Fruit fly (Drosophila melanogaster): Measurements from ENCODE around the gene yellow-f2.

yellow-f2 gene

DNA sequence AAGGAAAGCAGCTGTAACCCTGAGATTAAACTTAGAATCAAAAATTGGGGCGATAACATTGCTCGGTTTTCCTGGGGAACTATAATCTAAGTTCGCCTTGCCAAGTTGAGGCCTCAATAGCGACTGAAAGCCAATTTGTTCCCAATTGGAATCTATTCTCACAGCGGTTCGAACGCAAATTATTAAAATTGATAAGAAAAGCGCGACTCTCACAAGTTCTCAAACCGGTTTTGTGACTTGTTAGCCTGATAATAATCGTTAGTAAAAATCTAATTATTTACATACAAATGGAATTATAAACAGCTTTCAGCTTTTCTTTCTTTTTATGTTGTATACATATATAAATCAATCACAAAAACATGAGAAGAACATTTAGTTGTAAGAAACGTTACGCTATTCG is at the start of gene yellow-f2:
TSS of gene yellow-f2 (minus strand) at position 101 of the 400 bp plus-strand sequence.
- TF ChIP-seq EcR (GFP tag; optimal IDR thresholded peaks at IDR 0.05) (no peak), CG14655 (GFP tag; optimal IDR thresholded peaks at IDR 0.05) (no peak)

DNA sequence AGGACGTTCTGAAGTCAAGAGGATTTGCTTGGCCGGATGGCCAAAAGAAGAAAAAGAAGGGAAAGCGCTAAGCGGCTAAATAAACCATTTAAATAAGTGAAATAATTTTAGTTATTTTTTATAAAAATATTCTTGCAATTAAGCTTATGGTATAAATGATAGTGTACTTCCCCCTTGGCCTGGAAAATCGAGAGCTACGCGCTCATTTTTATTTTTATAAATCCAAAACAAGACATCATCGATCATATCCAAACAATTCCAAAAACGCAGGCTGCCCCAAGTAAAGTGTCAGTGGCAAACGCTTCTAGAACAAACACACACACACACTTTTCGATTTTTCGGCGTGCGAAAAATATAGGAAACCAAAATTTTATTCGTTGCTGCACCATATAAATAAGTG is 49.5 kb upstream of the yellow-f2 start, which contains the start of gene Hsc70-2:
TSS of gene Hsc70-2 (plus strand) at position 301 of the 400 bp plus-strand sequence.
- TF ChIP-seq CG17806 (tag; optimal IDR thresholded peaks at IDR 0.05) (no peak), CG8301 (tag; optimal IDR thresholded peaks at IDR 0.05) (no peak), Pif1A (GFP tag; optimal IDR thresholded peaks at IDR 0.05) (no peak), Snoo (tag; optimal IDR thresholded peaks at IDR 0.05) (no peak), D1 (tag; optimal IDR thresholded peaks at IDR 0.05) (no peak), EcR (GFP tag; optimal IDR thresholded peaks at IDR 0.05) (no peak), fd96Ca (GFP tag; IDR thresholded peaks at IDR 0.05) (no peak), CG14655 (GFP tag; optimal IDR thresholded peaks at IDR 0.05) (no peak), CG8159 (tag; optimal IDR thresholded peaks at IDR 0.05) (no peak), Pif1B (GFP tag; optimal IDR thresholded peaks at IDR 0.05) (no peak)

DNA sequence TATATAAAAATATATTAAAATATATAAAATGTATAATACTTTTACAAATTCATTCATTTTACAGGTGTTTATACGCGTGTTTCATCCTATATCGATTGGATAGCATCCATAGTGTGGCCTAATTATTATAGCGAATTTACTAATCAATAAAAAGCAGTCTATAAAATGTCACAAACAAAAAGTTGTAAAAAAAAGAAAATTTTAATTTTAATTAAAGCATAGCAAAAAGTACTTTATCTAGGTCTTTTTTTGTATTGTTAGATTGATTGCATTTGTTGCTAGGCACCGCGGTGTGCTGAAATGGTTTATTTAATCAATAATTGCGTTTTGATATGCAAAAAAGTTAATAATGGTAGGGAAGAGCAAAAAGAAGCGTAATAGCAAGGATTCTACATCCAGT is 48.9 kb upstream of the yellow-f2 start, which contains the start of gene CG45122:
TSS of gene CG45122 (plus strand) at position 301 of the 400 bp plus-strand sequence.
- no peak for TF ChIP-seq EcR (GFP tag; optimal IDR thresholded peaks at IDR 0.05)
- TF ChIP-seq D1 (tag; optimal IDR thresholded peaks at IDR 0.05): no peak
- no peak for TF ChIP-seq Ets98B (GFP tag; IDR thresholded peaks at IDR 0.05)
- TF ChIP-seq CG34367 (tag; optimal IDR thresholded peaks at IDR 0.05): no peak
- TF ChIP-seq CG10348 (GFP tag; IDR thresholded peaks at IDR 0.05): no peak
- no peak for TF ChIP-seq CG9948 (tag; optimal IDR thresholded peaks at IDR 0.05)
- no peak for TF ChIP-seq CG32121 (GFP tag; IDR thresholded peaks at IDR 0.05)
- no peak for TF ChIP-seq CG13204 (GFP tag; optimal IDR thresholded peaks at IDR 0.05)
- no peak for TF ChIP-seq rn (GFP tag; IDR thresholded peaks at IDR 0.05)

DNA sequence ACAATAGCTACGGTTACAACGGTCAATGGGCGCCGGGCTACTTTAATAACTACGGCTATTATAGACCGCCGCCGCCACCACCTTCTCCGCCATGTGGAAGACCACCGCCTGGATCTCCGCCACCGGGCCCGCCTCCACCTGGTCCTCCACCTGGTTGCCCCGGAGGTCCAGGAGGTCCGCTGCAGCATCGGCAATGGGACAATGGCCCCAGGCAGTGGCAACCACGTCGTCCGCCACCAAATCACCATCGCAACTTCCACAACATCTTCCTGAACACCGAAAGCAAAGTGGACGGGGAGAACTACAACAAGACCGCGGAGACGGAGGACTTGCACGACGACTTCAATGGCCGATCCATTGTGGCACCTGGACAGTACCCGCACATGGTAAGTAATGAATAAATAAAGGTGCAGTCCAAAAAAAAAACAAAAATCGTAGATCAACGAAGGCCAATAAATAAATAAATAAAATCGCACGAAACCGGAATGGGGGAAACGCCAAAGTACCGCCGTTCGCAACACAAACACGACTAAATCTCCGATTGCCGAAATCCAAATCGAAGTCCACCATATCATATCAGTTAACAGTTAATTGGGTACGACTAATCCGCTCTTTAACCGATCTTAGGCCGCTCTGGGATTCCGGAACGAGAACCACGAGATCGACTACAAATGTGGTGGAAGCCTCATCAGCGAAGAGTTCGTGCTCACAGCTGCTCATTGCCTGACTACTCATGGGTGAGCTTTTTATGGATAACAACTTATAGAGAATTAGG is 47.5 kb upstream of the yellow-f2 start, which contains the start of gene snk:
TSS of gene snk (minus strand) at position 513 of the 775 bp plus-strand sequence.
- TF ChIP-seq fd96Ca (GFP tag; IDR thresholded peaks at IDR 0.05) (0 out of 3 replicates have a peak, but pooled peaks have one; percentile 6), EcR (GFP tag; optimal IDR thresholded peaks at IDR 0.05) (no peak), Pif1B (GFP tag; optimal IDR thresholded peaks at IDR 0.05) (no peak)

DNA sequence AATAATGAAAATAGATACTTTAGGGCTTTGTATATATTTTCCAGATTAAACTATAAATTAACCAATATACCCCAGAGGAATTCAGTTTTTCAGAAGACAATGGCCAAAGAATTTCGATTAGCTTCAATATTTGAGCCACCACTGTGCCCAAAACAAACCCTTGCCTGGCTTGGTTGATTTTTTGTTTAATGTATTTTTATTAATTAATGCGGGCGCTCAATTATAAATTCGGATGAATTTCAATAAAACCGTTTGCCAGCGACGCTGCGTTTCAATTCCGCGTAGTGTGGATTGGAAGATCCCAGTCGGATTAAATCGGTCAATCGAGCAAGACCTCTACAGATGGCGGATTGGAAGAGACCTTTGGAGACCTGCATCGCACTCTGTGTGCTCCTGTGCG is 46.8 kb upstream of the yellow-f2 start, which contains the start of gene CG11670:
TSS of gene CG11670 (plus strand) at position 301 of the 400 bp plus-strand sequence.
- TF ChIP-seq CG9948 (tag; optimal IDR thresholded peaks at IDR 0.05) (no peak), D1 (tag; optimal IDR thresholded peaks at IDR 0.05) (no peak), Ets98B (GFP tag; IDR thresholded peaks at IDR 0.05) (no peak), EcR (GFP tag; optimal IDR thresholded peaks at IDR 0.05) (no peak), CG15710 (tag; optimal IDR thresholded peaks at IDR 0.05) (no peak), CG14655 (GFP tag; optimal IDR thresholded peaks at IDR 0.05) (no peak), CG10348 (GFP tag; IDR thresholded peaks at IDR 0.05) (no peak), CG8301 (tag; optimal IDR thresholded peaks at IDR 0.05) (no peak), Pif1B (GFP tag; optimal IDR thresholded peaks at IDR 0.05) (no peak), CG13204 (GFP tag; optimal IDR thresholded peaks at IDR 0.05) (no peak), CG4496 (GFP tag; IDR thresholded peaks at IDR 0.05) (no peak), fd96Ca (GFP tag; IDR thresholded peaks at IDR 0.05) (no peak), CG34367 (tag; optimal IDR thresholded peaks at IDR 0.05) (no peak), Pif1A (GFP tag; optimal IDR thresholded peaks at IDR 0.05) (no peak), gl (tag; optimal IDR thresholded peaks at IDR 0.05) (no peak), CG32121 (GFP tag; IDR thresholded peaks at IDR 0.05) (no peak), CG12605 (GFP tag; IDR thresholded peaks at IDR 0.05) (no peak), Snoo (tag; optimal IDR thresholded peaks at IDR 0.05) (no peak)

DNA sequence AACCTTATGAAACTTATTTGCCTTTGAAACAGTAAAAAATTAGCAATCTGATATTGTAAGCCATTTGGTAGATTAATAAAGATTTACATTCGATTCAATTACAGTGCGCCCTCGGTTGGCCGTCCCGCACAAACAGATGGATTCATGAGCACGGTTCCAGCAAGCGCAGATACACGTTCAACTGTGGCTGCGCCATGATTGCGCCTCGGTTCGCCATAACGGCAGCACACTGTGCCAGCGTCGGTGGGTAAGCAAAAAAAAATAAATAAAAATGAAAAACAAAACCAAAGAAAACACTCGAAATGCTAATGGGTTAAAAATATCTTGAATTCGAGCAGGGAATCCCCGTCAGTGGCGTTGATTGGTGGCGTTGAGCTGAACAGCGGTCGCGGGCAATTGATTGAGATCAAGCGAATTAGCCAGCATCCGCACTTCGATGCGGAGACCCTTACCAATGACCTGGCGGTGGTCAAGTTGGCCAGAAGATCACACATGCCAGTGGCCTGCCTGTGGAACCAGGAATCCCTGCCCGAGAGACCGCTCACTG is 44.2 kb upstream of the yellow-f2 start:
- TF ChIP-seq Pif1A (GFP tag; optimal IDR thresholded peaks at IDR 0.05): no peak
- TF ChIP-seq rn (GFP tag; IDR thresholded peaks at IDR 0.05): no peak
- TF ChIP-seq CG9948 (tag; optimal IDR thresholded peaks at IDR 0.05): no peak
- 0 out of 2 replicates have a peak, but pooled peaks have one; percentile 16 for TF ChIP-seq Ets98B (GFP tag; IDR thresholded peaks at IDR 0.05)
- TF ChIP-seq Snoo (tag; optimal IDR thresholded peaks at IDR 0.05): no peak
- no peak for TF ChIP-seq CG34367 (tag; optimal IDR thresholded peaks at IDR 0.05)
- no peak for TF ChIP-seq EcR (GFP tag; optimal IDR thresholded peaks at IDR 0.05)
- no peak for TF ChIP-seq CG12605 (GFP tag; IDR thresholded peaks at IDR 0.05)
- TF ChIP-seq CG15710 (tag; optimal IDR thresholded peaks at IDR 0.05): peak; percentile 22
- peak; percentile 49; the same call in 2 of the 3 replicates for TF ChIP-seq CG4496 (GFP tag; IDR thresholded peaks at IDR 0.05)
- no peak for TF ChIP-seq CG10348 (GFP tag; IDR thresholded peaks at IDR 0.05)
- TF ChIP-seq fd96Ca (GFP tag; IDR thresholded peaks at IDR 0.05): 0 out of 3 replicates have a peak, but pooled peaks have one; percentile 38
- no peak for TF ChIP-seq gl (tag; optimal IDR thresholded peaks at IDR 0.05)
- TF ChIP-seq D1 (tag; optimal IDR thresholded peaks at IDR 0.05): no peak
